Fruit fly (Drosophila melanogaster) whole organism, embryonic: ENCODE data around the gene ETHR.
A peak's percentile ranks its signal among the peaks of the same experiment; 100 is the strongest.

Experiments
- Adf1 ChIP-seq: fragments of 200-800 bp; sonication (Bioruptor generic); IDR thresholded peaks from 2 replicates; pipeline ENCODE4 v1.3.6; 2022; ENCODE audit warnings: missing biosample characterization, missing genetic modification characterization
- Antp ChIP-seq: fragments of 200-800 bp; sonication (Bioruptor generic); optimal IDR thresholded peaks from 3 replicates; lab custom pipeline; 2016; ENCODE audit warnings: missing biosample characterization, missing genetic modification characterization
- BEAF-32 ChIP-seq: fragments of 200-800 bp; sonication (Bioruptor generic); optimal IDR thresholded peaks from 3 replicates; lab custom pipeline; 2017; ENCODE audit warnings: missing biosample characterization, missing genetic modification characterization, mild to moderate bottlenecking, moderate library complexity, missing genetic modification reagents
- BtbVII ChIP-seq: fragments of 200-800 bp; sonication (Bioruptor generic); optimal IDR thresholded peaks from 3 replicates; lab custom pipeline; 2017; ENCODE audit warnings: missing biosample characterization, mild to moderate bottlenecking, missing genetic modification characterization
- CG12219 ChIP-seq: fragments of 200-800 bp; sonication (Bioruptor generic); optimal IDR thresholded peaks from 3 replicates; lab custom pipeline; 2018; ENCODE audit warnings: missing biosample characterization, mild to moderate bottlenecking, missing genetic modification characterization
- CG13296 ChIP-seq: fragments of 200-800 bp; sonication (Bioruptor generic); optimal IDR thresholded peaks from 3 replicates; lab custom pipeline; 2018; ENCODE audit warnings: missing biosample characterization, mild to moderate bottlenecking, missing genetic modification characterization
- CG14965 ChIP-seq: fragments of 200-800 bp; sonication (Bioruptor generic); optimal IDR thresholded peaks from 2 replicates; lab custom pipeline; 2016; ENCODE audit warnings: missing biosample characterization, missing genetic modification characterization, borderline replicate concordance
- CG17612 ChIP-seq: fragments of 200-800 bp; sonication (Bioruptor generic); IDR thresholded peaks from 2 replicates; pipeline ENCODE4 v1.3.6; 2022; ENCODE audit warnings: missing biosample characterization, missing genetic modification characterization
- CG18599 ChIP-seq: fragments of 200-800 bp; sonication (Bioruptor generic); optimal IDR thresholded peaks from 3 replicates; lab custom pipeline; 2017; ENCODE audit warnings: missing biosample characterization, missing genetic modification characterization, mild to moderate bottlenecking, moderate library complexity, missing genetic modification reagents
- CG2120 ChIP-seq: fragments of 200-800 bp; sonication (Bioruptor generic); optimal IDR thresholded peaks from 3 replicates; lab custom pipeline; 2016; ENCODE audit warnings: missing biosample characterization, missing genetic modification characterization
- CG2129 ChIP-seq: fragments of 200-800 bp; sonication (Bioruptor generic); IDR thresholded peaks from 2 replicates; pipeline ENCODE4 v1.3.6; 2022; ENCODE audit warnings: missing biosample characterization, missing genetic modification characterization; ENCODE audit not compliant: partially characterized antibody
- CG2712 ChIP-seq: fragments of 200-800 bp; optimal IDR thresholded peaks from 3 replicates; lab custom pipeline; 2019; ENCODE audit warnings: missing biosample characterization, mild to moderate bottlenecking, missing genetic modification characterization, moderate library complexity
- CG30020 ChIP-seq: fragments of 200-800 bp; optimal IDR thresholded peaks from 2 replicates; lab custom pipeline; 2019; ENCODE audit warnings: missing biosample characterization, mild to moderate bottlenecking, missing genetic modification characterization, moderate library complexity
- CG31441 ChIP-seq: fragments of 200-800 bp; sonication (Bioruptor generic); IDR thresholded peaks from 2 replicates; pipeline ENCODE4 v1.3.6; 2022; ENCODE audit warnings: missing biosample characterization, missing genetic modification characterization
- CG32532 ChIP-seq: fragments of 200-800 bp; sonication (Bioruptor generic); IDR thresholded peaks from 2 replicates; pipeline ENCODE4 v1.3.6; 2022; ENCODE audit warnings: missing biosample characterization, missing genetic modification characterization
- CG33213 ChIP-seq: fragments of 200-800 bp; sonication (Bioruptor generic); optimal IDR thresholded peaks from 3 replicates; lab custom pipeline; 2016; ENCODE audit warnings: missing biosample characterization, missing genetic modification characterization
- CG5180 ChIP-seq: fragments of 200-800 bp; sonication (Bioruptor generic); optimal IDR thresholded peaks from 3 replicates; lab custom pipeline; 2017; ENCODE audit warnings: missing biosample characterization, missing genetic modification characterization, mild to moderate bottlenecking, moderate library complexity, missing genetic modification reagents
- CG7786 ChIP-seq: fragments of 200-800 bp; sonication (Bioruptor generic); optimal IDR thresholded peaks from 2 replicates; lab custom pipeline; 2016; ENCODE audit warnings: missing biosample characterization, missing genetic modification characterization
- CG7963 ChIP-seq: fragments of 200-800 bp; sonication (Bioruptor generic); IDR thresholded peaks from 3 replicates; pipeline ENCODE4 v1.3.6; 2022; ENCODE audit warnings: missing biosample characterization, missing genetic modification characterization; ENCODE audit not compliant: partially characterized antibody
- CG8924 ChIP-seq: fragments of 200-800 bp; optimal IDR thresholded peaks from 3 replicates; lab custom pipeline; 2019; ENCODE audit warnings: missing biosample characterization, mild to moderate bottlenecking, missing genetic modification characterization, moderate library complexity
- CHES-1-like ChIP-seq: fragments of 200-800 bp; sonication (Bioruptor generic); optimal IDR thresholded peaks from 2 replicates; lab custom pipeline; 2016; ENCODE audit warnings: missing biosample characterization, missing genetic modification characterization
- CoRest ChIP-seq: fragments of 200-800 bp; sonication (Bioruptor generic); optimal IDR thresholded peaks from 3 replicates; lab custom pipeline; 2018; ENCODE audit warnings: missing biosample characterization, mild to moderate bottlenecking, missing genetic modification characterization, moderate library complexity
- Dip3 ChIP-seq: fragments of 200-800 bp; sonication (Bioruptor generic); optimal IDR thresholded peaks from 3 replicates; lab custom pipeline; 2016; ENCODE audit warnings: missing biosample characterization, missing genetic modification characterization
- Dp ChIP-seq: fragments of 200-800 bp; sonication (Bioruptor generic); optimal IDR thresholded peaks from 2 replicates; lab custom pipeline; 2018; ENCODE audit warnings: missing biosample characterization, mild to moderate bottlenecking, missing genetic modification characterization, moderate library complexity
- Fer1 ChIP-seq: fragments of 200-800 bp; sonication (Bioruptor generic); optimal IDR thresholded peaks from 2 replicates; lab custom pipeline; 2017; ENCODE audit warnings: missing biosample characterization, mild to moderate bottlenecking, missing genetic modification characterization
- H15 ChIP-seq: fragments of 200-800 bp; sonication (Bioruptor generic); IDR thresholded peaks from 3 replicates; pipeline ENCODE4 v1.3.6; 2022; ENCODE audit warnings: missing biosample characterization, missing genetic modification characterization
- HLHmδ ChIP-seq: fragments of 200-800 bp; sonication (Bioruptor generic); optimal IDR thresholded peaks from 2 replicates; lab custom pipeline; 2018; ENCODE audit warnings: missing biosample characterization, mild to moderate bottlenecking, missing genetic modification characterization, moderate library complexity
- Hr3 ChIP-seq: fragments of 200-800 bp; sonication (Bioruptor generic); optimal IDR thresholded peaks from 3 replicates; lab custom pipeline; 2016; ENCODE audit warnings: missing biosample characterization, missing genetic modification characterization
- MBD-R2 ChIP-seq: fragments of 200-800 bp; sonication (Bioruptor generic); IDR thresholded peaks from 2 replicates; pipeline ENCODE4 v1.3.6; 2022; ENCODE audit warnings: missing biosample characterization, missing genetic modification characterization
- PHDP ChIP-seq: fragments of 200-800 bp; sonication (Bioruptor generic); optimal IDR thresholded peaks from 3 replicates; lab custom pipeline; 2018; ENCODE audit warnings: missing biosample characterization, mild to moderate bottlenecking, missing genetic modification characterization, moderate library complexity
- Spps ChIP-seq: fragments of 200-800 bp; sonication (Bioruptor generic); optimal IDR thresholded peaks from 2 replicates; lab custom pipeline; 2018; ENCODE audit warnings: missing biosample characterization, mild to moderate bottlenecking, missing genetic modification characterization
- Usf ChIP-seq: fragments of 200-800 bp; sonication (Bioruptor generic); optimal IDR thresholded peaks from 2 replicates; lab custom pipeline; 2017; ENCODE audit warnings: missing genotype, missing biosample characterization, missing genetic modification characterization
- ab ChIP-seq: fragments of 200-800 bp; sonication (Bioruptor generic); optimal IDR thresholded peaks from 2 replicates; lab custom pipeline; 2016; ENCODE audit warnings: missing biosample characterization, missing genetic modification characterization
- bsh ChIP-seq, 2 experiments: fragments of 200-800 bp; sonication (Bioruptor generic); optimal IDR thresholded peaks; 2 replicates each; lab custom pipeline; 2017 to 2018; ENCODE audit warnings: mild to moderate bottlenecking in 2 of 2, missing biosample characterization in 2 of 2, missing genetic modification characterization in 2 of 2, moderate library complexity in 1 of 2
- chn ChIP-seq: fragments of 200-800 bp; sonication (Bioruptor generic); optimal IDR thresholded peaks from 2 replicates; lab custom pipeline; 2016; ENCODE audit warnings: missing biosample characterization, missing genetic modification characterization
- ems ChIP-seq: fragments of 200-800 bp; sonication (Bioruptor generic); optimal IDR thresholded peaks from 3 replicates; lab custom pipeline; 2016; ENCODE audit warnings: missing biosample characterization, missing genetic modification characterization
- fd64A ChIP-seq: fragments of 200-800 bp; sonication (Bioruptor generic); optimal IDR thresholded peaks from 3 replicates; lab custom pipeline; 2018; ENCODE audit warnings: missing biosample characterization, mild to moderate bottlenecking, missing genetic modification characterization
- fru ChIP-seq: fragments of >200 bp; optimal IDR thresholded peaks from 2 replicates; lab custom pipeline; 2017
- her ChIP-seq: fragments of 200-800 bp; sonication (Bioruptor generic); optimal IDR thresholded peaks from 2 replicates; lab custom pipeline; 2016; ENCODE audit warnings: missing biosample characterization, missing genetic modification characterization
- inv ChIP-seq: fragments of 200-800 bp; sonication (Bioruptor generic); IDR thresholded peaks from 2 replicates; pipeline ENCODE4 v1.3.6; 2022; ENCODE audit warnings: missing biosample characterization, missing genetic modification characterization; ENCODE audit not compliant: partially characterized antibody
- knrl ChIP-seq: fragments of 200-800 bp; sonication (Bioruptor generic); IDR thresholded peaks from 3 replicates; pipeline ENCODE4 v1.3.6; 2022; ENCODE audit warnings: missing biosample characterization, missing genetic modification characterization; ENCODE audit not compliant: partially characterized antibody
- lov ChIP-seq, 2 experiments: fragments of 200-800 bp in 1 of 2; fragments of >200 bp in 1 of 2; sonication (Bioruptor generic) in 1 of 2; IDR thresholded peaks in 1 of 2; optimal IDR thresholded peaks in 1 of 2; 2 replicates in 1 of 2; 3 replicates in 1 of 2; pipeline versions ENCODE4 v1.3.6 to Lab custom; 2017 to 2022; ENCODE audit warnings: missing biosample characterization in 1 of 2, missing genetic modification characterization in 1 of 2
- peb ChIP-seq: fragments of 200-800 bp; sonication (Bioruptor generic); IDR thresholded peaks from 2 replicates; pipeline ENCODE4 v1.3.6; 2022; ENCODE audit warnings: missing biosample characterization, missing genetic modification characterization
- schlank ChIP-seq: fragments of 200-800 bp; sonication (Bioruptor generic); optimal IDR thresholded peaks from 2 replicates; lab custom pipeline; 2018; ENCODE audit warnings: missing biosample characterization, mild to moderate bottlenecking, missing genetic modification characterization
- trem ChIP-seq: fragments of 200-800 bp; optimal IDR thresholded peaks from 3 replicates; lab custom pipeline; 2019; ENCODE audit warnings: missing biosample characterization, mild to moderate bottlenecking, missing genetic modification characterization, moderate library complexity
- ttk ChIP-seq: fragments of 200-800 bp; sonication (Bioruptor generic); IDR thresholded peaks from 2 replicates; pipeline ENCODE4 v2.1.2; 2022; ENCODE audit warnings: missing biosample characterization, missing genetic modification characterization

Gene ETHR

dm6 chr3R:21204500-21205167 is 42.2 kb upstream of the ETHR start (continued):
- TF ChIP-seq Dp (GFP tag; lab: Kevin White, UChicago) (no peak), CG12219 (peak; percentile 89), trem (peak; percentile 88), BEAF-32 (GFP tag; lab: Kevin White, UChicago) (no peak), fru (lab: Kevin White, UChicago) (no peak), knrl (GFP tag; lab: Robert Waterston, UW) (no peak), CG32532 (GFP tag; lab: Robert Waterston, UW) (no peak; the same call in 1 of the 2 replicates), BtbVII (GFP tag; lab: Kevin White, UChicago) (peak; percentile 63), chn (peak; percentile 81), CG2712 (tag; lab: Kevin White, UChicago) (peak; percentile 91), CG33213 (GFP tag; lab: Kevin White, UChicago) (peak; percentile 72), Dip3 (GFP tag; lab: Kevin White, UChicago) (peak; percentile 41), schlank (tag; lab: Kevin White, UChicago) (no peak), Adf1 (GFP tag; lab: Robert Waterston, UW) (peak; percentile 9; the same call in 1 of the 2 replicates), CG5180 (GFP tag; lab: Kevin White, UChicago) (peak; percentile 55), lov (optimal IDR thresholded peaks at IDR 0.05; lab: Kevin White, UChicago) (no peak), lov (GFP tag; IDR thresholded peaks at IDR 0.05; lab: Robert Waterston, UW) (no peak), PHDP (tag; lab: Kevin White, UChicago) (peak; percentile 88), CG13296 (peak; percentile 77), inv (GFP tag; lab: Robert Waterston, UW) (no peak), MBD-R2 (GFP tag; lab: Robert Waterston, UW) (no peak), CG17612 (GFP tag; lab: Robert Waterston, UW) (0 out of 2 replicates have a peak, but pooled peaks have one; percentile 31), Hr3 (GFP tag; lab: Kevin White, UChicago) (peak; percentile 91), Usf (GFP tag; lab: Kevin White, UChicago) (peak; percentile 11), CG8924 (peak; percentile 90), ab (GFP tag; lab: Kevin White, UChicago) (peak; percentile 52), fd64A (GFP tag; lab: Kevin White, UChicago) (peak; percentile 65), CG2129 (GFP tag; lab: Robert Waterston, UW) (no peak)

- TF ChIP-seq knrl (GFP tag; lab: Robert Waterston, UW) (no peak), Spps (tag; lab: Kevin White, UChicago) (no peak), CG7786 (GFP tag; lab: Kevin White, UChicago) (no peak), her (GFP tag; lab: Kevin White, UChicago) (no peak), HLHmδ (GFP tag; lab: Kevin White, UChicago) (no peak), ttk (GFP tag; lab: Robert Waterston, UW) (peak; percentile 42), Antp (GFP tag; lab: Kevin White, UChicago) (no peak), CG5180 (GFP tag; lab: Kevin White, UChicago) (peak; percentile 32), CG31441 (GFP tag; lab: Robert Waterston, UW) (peak; percentile 61), Fer1 (GFP tag; lab: Kevin White, UChicago) (no peak), CG2120 (no peak), CG30020 (no peak), lov (optimal IDR thresholded peaks at IDR 0.05; lab: Kevin White, UChicago) (no peak), lov (GFP tag; IDR thresholded peaks at IDR 0.05; lab: Robert Waterston, UW) (peak; percentile 61; the same call in 1 of the 3 replicates), CG7963 (no peak), H15 (GFP tag; lab: Robert Waterston, UW) (peak; percentile 50; the same call in 1 of the 3 replicates), CHES-1-like (GFP tag; lab: Kevin White, UChicago) (no peak), CG18599 (GFP tag; lab: Kevin White, UChicago) (peak; percentile 11), bsh (GFP tag; optimal IDR thresholded peaks at IDR 0.05; lab: Kevin White, UChicago) (peak; percentile 54 to 67), peb (GFP tag; lab: Robert Waterston, UW) (no peak), ems (peak; percentile 1), CG14965 (GFP tag; lab: Kevin White, UChicago) (no peak), CoRest (tag; lab: Kevin White, UChicago) (no peak)
Observed at dm6 chr3R:21205680-21206326, 41.0 kb upstream of the ETHR start.
